Worm (Caenorhabditis elegans): ENCODE measurements around the gene B0361.14.

ce11 chrIII:7292569-7292968, 6.8 kb downstream of the B0361.14 start:
- TF ChIP-seq lin-13 (tag; optimal IDR thresholded peaks at IDR 0.05) (no peak), sem-2 (GFP tag; optimal IDR thresholded peaks at IDR 0.05) (no peak), nhr-12 (tag; optimal IDR thresholded peaks at IDR 0.05) (no peak), unc-62 (GFP tag; optimal IDR thresholded peaks at IDR 0.05) (no peak), snpc-4 (tag; optimal IDR thresholded peaks at IDR 0.05) (no peak), nhr-237 (tag; optimal IDR thresholded peaks at IDR 0.05) (no peak)

Measured in whole organism, mixed stage, embryonic.